Worm (Caenorhabditis elegans) whole organism, L4/young adult: ENCODE data around the gene ZK896.1.

Experiments used
- W03F9.2 ChIP-seq: fragments of 150-350 bp; optimal IDR thresholded peaks from 2 replicates; lab custom pipeline; 2014; ENCODE audit warnings: missing biosample characterization, missing genetic modification characterization
- dao-5 ChIP-seq: sonication (generic microtip); optimal IDR thresholded peaks from 2 replicates; lab custom pipeline; 2016; ENCODE audit warnings: missing genotype, missing genetic modification characterization, moderate library complexity, missing compliant biosample characterization
- him-1 ChIP-seq: sonication (generic microtip); optimal IDR thresholded peaks from 2 replicates; lab custom pipeline; 2016; ENCODE audit warnings: missing genotype, missing genetic modification reagents, missing genetic modification characterization, missing compliant biosample characterization

Gene ZK896.1

ce11 chrIV:12871445-12871947, 3.7 kb downstream of the ZK896.1 start, which contains the start of gene clec-187:
Gene clec-187 (minus strand): TSS chrIV:12871495.
- TF ChIP-seq him-1 (tag; lab: Kevin White, UChicago) (no peak), dao-5 (tag; lab: Kevin White, UChicago) (no peak), W03F9.2 (tag; lab: Kevin White, UChicago) (no peak)

- TF ChIP-seq dao-5 (tag; lab: Kevin White, UChicago): no peak
- TF ChIP-seq W03F9.2 (tag; lab: Kevin White, UChicago): no peak
- TF ChIP-seq him-1 (tag; lab: Kevin White, UChicago): no peak
Measured at ce11 chrIV:12870315-12870714, 4.8 kb downstream of the ZK896.1 start.

- TF ChIP-seq dao-5 (tag; lab: Kevin White, UChicago) (no peak), him-1 (tag; lab: Kevin White, UChicago) (no peak), W03F9.2 (tag; lab: Kevin White, UChicago) (no peak)
Measured at ce11 chrIV:12869812-12870211, 5.3 kb downstream of the ZK896.1 start.

- no peak for TF ChIP-seq W03F9.2 (tag; lab: Kevin White, UChicago)
- no peak for TF ChIP-seq him-1 (tag; lab: Kevin White, UChicago)
- TF ChIP-seq dao-5 (tag; lab: Kevin White, UChicago): no peak
Measured at ce11 chrIV:12869383-12869782, 5.8 kb downstream of the ZK896.1 start.

ce11 chrIV:12865884-12866283, 9.3 kb downstream of the ZK896.1 start, which contains the start of gene clec-186:
Gene clec-186 (plus strand): TSS chrIV:12866109.
- no peak for TF ChIP-seq dao-5 (tag; lab: Kevin White, UChicago)
- TF ChIP-seq W03F9.2 (tag; lab: Kevin White, UChicago): no peak

ce11 chrIV:12859797-12860196, 15.4 kb downstream of the ZK896.1 start, which contains the start of gene gcy-18:
Gene gcy-18 (plus strand): TSS chrIV:12860097.
- TF ChIP-seq W03F9.2 (tag; lab: Kevin White, UChicago) (no peak), dao-5 (tag; lab: Kevin White, UChicago) (no peak), him-1 (tag; lab: Kevin White, UChicago) (no peak)

DNA sequence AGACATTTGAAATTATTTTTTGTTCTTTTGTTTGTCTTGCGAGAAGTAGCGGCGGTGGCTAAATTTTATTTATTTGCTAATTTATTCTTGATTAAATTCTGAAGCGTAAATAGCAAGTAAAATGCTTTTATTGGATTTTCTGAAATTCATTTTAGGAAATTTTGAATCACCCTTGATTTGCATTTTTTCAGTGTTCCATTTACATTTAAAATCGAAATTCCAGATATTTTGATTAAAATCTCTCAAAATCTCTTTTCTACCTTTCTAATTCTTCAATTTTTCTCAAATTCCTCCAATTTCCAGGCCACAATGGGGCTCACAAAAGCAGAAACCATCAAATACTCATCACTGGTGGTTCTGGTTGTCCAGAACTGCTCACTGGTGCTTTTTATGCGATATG, 19.9 kb downstream of the ZK896.1 start, which contains the start of gene nstp-5:
TSS of gene nstp-5 (plus strand) at position 301 of the 400 bp plus-strand sequence.
- TF ChIP-seq him-1 (tag; lab: Kevin White, UChicago) (no peak), dao-5 (tag; lab: Kevin White, UChicago) (no peak), W03F9.2 (tag; lab: Kevin White, UChicago) (no peak)

ce11 chrIV:12854372-12855114, 20.6 kb downstream of the ZK896.1 start:
- TF ChIP-seq W03F9.2 (tag; lab: Kevin White, UChicago) (no peak), him-1 (tag; lab: Kevin White, UChicago) (no peak), dao-5 (tag; lab: Kevin White, UChicago) (no peak)

- TF ChIP-seq W03F9.2 (tag; lab: Kevin White, UChicago) (no peak), dao-5 (tag; lab: Kevin White, UChicago) (no peak), him-1 (tag; lab: Kevin White, UChicago) (no peak)
Measured at ce11 chrIV:12849030-12849560, 26.1 kb downstream of the ZK896.1 start, which contains the start of gene srf-3. Gene srf-3 (plus strand): TSS chrIV:12849510.

DNA sequence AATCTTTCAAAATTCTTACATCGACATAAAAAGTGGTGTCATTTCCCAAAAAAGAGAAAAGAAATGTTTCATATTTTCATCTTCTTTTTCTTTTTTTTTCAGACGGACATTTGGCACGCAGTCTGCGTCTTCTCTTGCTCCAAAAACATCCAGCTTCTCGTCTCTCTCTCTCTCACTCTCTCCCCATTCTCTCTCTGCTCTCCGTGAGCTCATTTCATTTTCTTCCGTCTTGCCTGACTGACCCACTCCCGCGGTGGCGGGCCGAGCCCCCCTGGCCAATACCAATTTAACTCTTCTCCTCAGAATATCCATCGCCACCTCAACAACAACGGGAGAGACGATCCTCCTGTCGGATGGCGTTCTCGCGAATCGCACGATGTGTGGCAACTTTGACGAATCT, 29.6 kb downstream of the ZK896.1 start, which contains the start of gene txt-19:
TSS of gene txt-19 (plus strand) at position 304 of the 400 bp plus-strand sequence.
- TF ChIP-seq dao-5 (tag; lab: Kevin White, UChicago) (no peak), W03F9.2 (tag; lab: Kevin White, UChicago) (no peak), him-1 (tag; lab: Kevin White, UChicago) (no peak)

DNA sequence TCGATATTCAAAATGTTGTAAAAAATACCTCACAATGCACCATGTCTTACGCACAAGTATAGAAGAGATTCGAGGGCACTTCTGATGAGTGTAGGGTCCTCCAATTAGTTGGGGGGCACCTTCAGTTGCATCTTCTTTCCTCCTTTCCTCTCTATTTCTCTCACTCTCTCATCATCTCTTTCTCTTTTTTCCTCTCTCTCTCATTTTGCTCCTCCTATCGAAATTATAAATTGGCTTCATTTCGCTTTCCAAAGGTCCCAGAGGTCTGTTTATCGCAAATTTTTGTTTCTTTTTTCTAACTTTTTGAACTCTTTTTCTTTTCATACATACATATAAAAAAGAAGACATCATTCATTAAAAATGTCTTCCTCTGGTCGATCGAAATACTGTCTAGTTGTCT, 32.3 kb downstream of the ZK896.1 start:
- no peak for TF ChIP-seq him-1 (tag; lab: Kevin White, UChicago)
- TF ChIP-seq dao-5 (tag; lab: Kevin White, UChicago): no peak
- TF ChIP-seq W03F9.2 (tag; lab: Kevin White, UChicago): no peak

- TF ChIP-seq dao-5 (tag; lab: Kevin White, UChicago) (no peak), W03F9.2 (tag; lab: Kevin White, UChicago) (no peak), him-1 (tag; lab: Kevin White, UChicago) (no peak)
Measured at ce11 chrIV:12842121-12842520, 33.0 kb downstream of the ZK896.1 start.

ce11 chrIV:12840873-12841272, 34.3 kb downstream of the ZK896.1 start:
- TF ChIP-seq W03F9.2 (tag; lab: Kevin White, UChicago): no peak
- TF ChIP-seq dao-5 (tag; lab: Kevin White, UChicago): no peak
- no peak for TF ChIP-seq him-1 (tag; lab: Kevin White, UChicago)
